Worm (Caenorhabditis elegans): ENCODE measurements around the gene rgs-11.

- no peak for TF ChIP-seq pat-9 (tag; optimal IDR thresholded peaks at IDR 0.05)
- no peak for TF ChIP-seq lim-6 (tag; optimal IDR thresholded peaks at IDR 0.05)
- no peak for TF ChIP-seq unc-55 (GFP tag; optimal IDR thresholded peaks at IDR 0.05)
- no peak for TF ChIP-seq ceh-18 (tag; optimal IDR thresholded peaks at IDR 0.05)
- no peak for TF ChIP-seq unc-86 (tag; optimal IDR thresholded peaks at IDR 0.05)
- TF ChIP-seq C38D4.7 (GFP tag; optimal IDR thresholded peaks at IDR 0.05) = no peak
Observed at ce11 chrX:14973085-14973484, 8.7 kb downstream of the rgs-11 start.
